Worm (Caenorhabditis elegans) whole organism, early embryonic: ENCODE data around the gene F38A6.5.

Experiments
- B0310.2 ChIP-seq: sonication (generic microtip); optimal IDR thresholded peaks from 2 replicates; lab custom pipeline; 2016; ENCODE audit warnings: mild to moderate bottlenecking, missing genetic modification characterization, missing compliant biosample characterization
- F13C5.2 ChIP-seq: sonication (generic microtip); optimal IDR thresholded peaks from 2 replicates; lab custom pipeline; 2017; ENCODE audit warnings: mild to moderate bottlenecking, missing genetic modification characterization, inconsistent platforms, missing compliant biosample characterization
- aly-1 ChIP-seq: sonication (generic microtip); optimal IDR thresholded peaks from 2 replicates; lab custom pipeline; 2016; ENCODE audit warnings: missing genetic modification characterization, missing compliant biosample characterization
- ama-1 ChIP-seq: fragments of 150-350 bp; optimal IDR thresholded peaks from 2 replicates; lab custom pipeline; 2014
- ceh-13 ChIP-seq: fragments of 200-800 bp; sonication (Bioruptor generic); optimal IDR thresholded peaks from 2 replicates; lab custom pipeline; 2018; ENCODE audit warnings: mild to moderate bottlenecking, missing genetic modification characterization, missing compliant biosample characterization
- ceh-36 ChIP-seq: sonication (generic microtip); optimal IDR thresholded peaks from 2 replicates; lab custom pipeline; 2016; ENCODE audit warnings: missing genetic modification characterization, inconsistent platforms, missing compliant biosample characterization
- ets-7 ChIP-seq: sonication (generic microtip); optimal IDR thresholded peaks from 2 replicates; lab custom pipeline; 2016; ENCODE audit warnings: missing genotype, missing genetic modification characterization, missing compliant biosample characterization
- flt-1 ChIP-seq: fragments of 200-800 bp; sonication (Bioruptor generic); IDR thresholded peaks from 2 replicates; pipeline ENCODE4 v1.3.6; 2022; ENCODE audit warnings: missing genetic modification characterization, missing compliant biosample characterization
- hmbx-1 ChIP-seq: sonication (generic microtip); optimal IDR thresholded peaks from 2 replicates; lab custom pipeline; 2016; ENCODE audit warnings: mild to moderate bottlenecking, missing genetic modification characterization, missing compliant biosample characterization
- hmg-4 ChIP-seq: fragments of 200-800 bp; sonication (Bioruptor generic); optimal IDR thresholded peaks from 2 replicates; lab custom pipeline; 2018; ENCODE audit warnings: mild to moderate bottlenecking, missing genetic modification characterization, missing compliant biosample characterization
- hnd-1 ChIP-seq: sonication (generic microtip); optimal IDR thresholded peaks from 2 replicates; lab custom pipeline; 2016; ENCODE audit warnings: missing genetic modification characterization, missing compliant biosample characterization
- pes-1 ChIP-seq: fragments of 200-800 bp; sonication (Bioruptor generic); IDR thresholded peaks from 2 replicates; pipeline ENCODE4 v1.3.6; 2022; ENCODE audit warnings: missing genetic modification reagents, missing genetic modification characterization, missing compliant biosample characterization
- scrt-1 ChIP-seq: fragments of 200-800 bp; sonication (Bioruptor generic); IDR thresholded peaks from 2 replicates; pipeline ENCODE4 v1.3.6; 2022; ENCODE audit warnings: missing genetic modification characterization, missing compliant biosample characterization
- sea-1 ChIP-seq: fragments of 200-800 bp; sonication (Bioruptor generic); conservative IDR thresholded peaks from 2 replicates; pipeline ENCODE4 v1.3.6; 2022; ENCODE audit warnings: missing genetic modification characterization, missing compliant biosample characterization
- tbx-11 ChIP-seq: fragments of 200-800 bp; sonication (Bioruptor generic); IDR thresholded peaks from 2 replicates; pipeline ENCODE4 v1.3.6; 2022; ENCODE audit warnings: missing genetic modification characterization, missing compliant biosample characterization
- tbx-37 ChIP-seq: fragments of 200-800 bp; sonication (Bioruptor generic); conservative IDR thresholded peaks from 2 replicates; pipeline ENCODE4 v1.3.6; 2022; ENCODE audit warnings: missing genetic modification reagents, missing genetic modification characterization, missing compliant biosample characterization
- tra-4 ChIP-seq: sonication (generic microtip); optimal IDR thresholded peaks from 2 replicates; lab custom pipeline; 2017; ENCODE audit warnings: missing genetic modification characterization, missing compliant biosample characterization

F38A6.5 gene

DNA sequence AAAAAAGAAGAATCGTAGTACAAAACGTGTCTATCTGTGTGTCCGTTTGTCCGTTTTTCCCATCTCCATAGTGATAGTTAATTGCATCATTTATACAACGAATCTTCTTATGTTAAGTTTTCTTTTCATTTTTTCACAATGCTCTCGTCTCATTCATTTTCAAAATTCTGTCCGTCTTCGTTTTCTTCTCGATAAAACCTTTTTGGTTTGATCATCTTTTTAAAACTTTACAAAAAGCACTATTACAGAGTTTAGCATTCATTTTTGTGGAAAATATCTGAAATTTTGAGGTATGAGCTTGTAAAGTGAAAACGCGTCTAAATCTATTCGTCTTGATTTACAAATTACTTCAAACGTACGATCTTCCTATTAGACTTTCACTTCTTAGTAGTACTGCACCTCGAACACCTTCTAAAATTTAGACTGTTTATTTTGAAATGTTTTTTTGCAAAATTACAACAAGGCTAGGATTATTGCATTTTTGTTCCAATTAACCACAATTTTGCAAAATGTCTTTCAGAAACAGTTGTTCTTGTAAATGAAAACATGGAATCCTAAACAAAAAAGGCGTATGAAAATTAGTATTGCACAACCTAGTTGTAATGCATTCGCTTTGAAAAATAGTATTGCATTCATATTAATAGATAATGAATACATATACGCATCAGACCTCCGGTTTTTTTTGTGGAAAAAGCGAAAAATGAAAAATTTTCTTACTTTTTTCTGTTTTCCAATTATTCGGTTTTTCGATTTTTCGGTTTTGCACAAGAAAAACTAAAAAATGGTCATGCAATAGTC lies 11.7 kb upstream of the F38A6.5 start:
- no peak for TF ChIP-seq ama-1
- TF ChIP-seq ets-7 (tag; lab: Kevin White, UChicago), result no peak
- no peak for TF ChIP-seq B0310.2 (tag; lab: Kevin White, UChicago)
- TF ChIP-seq flt-1 (GFP tag; lab: Robert Waterston, UW), result no peak
- no peak for TF ChIP-seq scrt-1 (GFP tag; lab: Robert Waterston, UW)
- no peak for TF ChIP-seq sea-1
- TF ChIP-seq aly-1 (tag; lab: Kevin White, UChicago), result no peak
- no peak for TF ChIP-seq hnd-1
- TF ChIP-seq tra-4 (tag; lab: Kevin White, UChicago), result no peak
- TF ChIP-seq tbx-11 (GFP tag; lab: Robert Waterston, UW), result no peak
- TF ChIP-seq hmg-4, result no peak

DNA sequence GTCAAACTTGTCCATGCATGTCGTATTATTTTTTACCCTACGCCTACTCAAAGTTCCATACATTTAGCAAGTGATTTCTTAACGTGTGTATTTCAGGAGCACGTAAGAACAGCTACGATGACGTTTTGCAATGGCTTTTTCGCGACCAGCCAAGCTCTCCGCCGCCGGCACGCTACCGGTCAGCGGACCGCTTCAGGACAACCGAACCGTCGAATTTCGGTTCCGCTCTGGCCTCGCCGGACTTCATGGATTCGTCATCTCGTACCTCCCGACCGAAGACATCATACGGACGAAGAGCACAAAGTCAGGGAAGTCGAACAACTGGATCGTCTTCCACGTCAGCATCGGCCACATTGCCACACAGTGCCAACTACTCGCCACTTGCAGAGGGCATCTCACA lies 10.1 kb upstream of the F38A6.5 start:
- TF ChIP-seq tbx-37 (GFP tag; lab: Robert Waterston, UW) (0 out of 2 replicates have a peak, but pooled peaks have one; percentile 5), ama-1 (no peak)

DNA sequence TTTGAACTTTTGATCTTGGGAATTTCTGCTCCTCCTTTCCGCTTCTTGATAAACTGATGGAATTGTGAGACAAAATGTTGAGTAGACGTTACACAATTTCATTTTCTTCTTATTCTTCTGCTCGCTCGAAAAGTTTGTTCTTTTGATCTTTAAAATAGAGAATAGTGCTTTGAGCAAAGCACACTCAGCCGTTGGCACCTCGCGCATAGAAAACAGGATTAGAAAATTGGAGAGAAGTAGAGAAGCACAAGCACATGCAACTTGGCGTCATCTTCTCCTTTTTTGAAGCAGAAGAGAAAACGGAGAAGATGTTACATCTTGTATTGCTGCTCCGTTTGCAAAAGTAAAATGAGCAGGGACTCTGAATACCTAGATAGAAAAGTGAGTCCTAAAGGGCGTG lies 8.6 kb upstream of the F38A6.5 start:
- TF ChIP-seq hmg-4 (no peak), ceh-13 (no peak), pes-1 (GFP tag; lab: Robert Waterston, UW) (no peak), tra-4 (tag; lab: Kevin White, UChicago) (no peak), ceh-36 (no peak), F13C5.2 (tag; lab: Kevin White, UChicago) (no peak), tbx-11 (GFP tag; lab: Robert Waterston, UW) (no peak), ama-1 (no peak), hnd-1 (no peak), flt-1 (GFP tag; lab: Robert Waterston, UW) (no peak), scrt-1 (GFP tag; lab: Robert Waterston, UW) (no peak), hmbx-1 (tag; lab: Kevin White, UChicago) (no peak), B0310.2 (tag; lab: Kevin White, UChicago) (no peak), sea-1 (no peak), tbx-37 (GFP tag; lab: Robert Waterston, UW) (no peak), ets-7 (tag; lab: Kevin White, UChicago) (no peak), aly-1 (tag; lab: Kevin White, UChicago) (no peak)

DNA sequence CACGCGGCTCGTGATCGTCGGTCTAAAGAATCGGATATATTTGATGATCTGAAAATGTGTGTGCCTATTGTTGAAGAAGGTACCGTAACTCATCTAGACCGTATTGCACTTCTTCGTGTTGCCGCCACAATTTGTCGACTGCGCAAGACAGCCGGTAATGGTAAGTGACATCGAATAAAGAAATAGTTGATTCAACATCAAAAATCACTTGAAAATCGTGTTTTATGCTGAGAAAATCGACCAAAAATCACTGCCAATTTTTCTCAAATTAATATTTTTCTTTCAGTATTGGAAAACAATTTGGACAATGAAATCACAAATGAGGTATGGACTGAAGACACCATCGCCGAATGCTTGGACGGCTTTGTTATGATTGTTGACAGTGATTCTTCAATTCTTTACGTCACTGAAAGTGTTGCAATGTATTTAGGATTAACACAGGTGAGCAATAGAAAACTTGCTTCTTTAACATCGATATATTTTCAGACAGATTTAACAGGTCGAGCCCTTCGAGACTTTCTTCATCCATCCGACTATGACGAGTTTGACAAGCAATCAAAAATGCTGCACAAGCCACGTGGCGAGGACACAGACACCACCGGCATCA lies 7.9 kb upstream of the F38A6.5 start:
- TF ChIP-seq flt-1 (GFP tag; lab: Robert Waterston, UW), result no peak
- no peak for TF ChIP-seq aly-1 (tag; lab: Kevin White, UChicago)
- no peak for TF ChIP-seq B0310.2 (tag; lab: Kevin White, UChicago)
- TF ChIP-seq scrt-1 (GFP tag; lab: Robert Waterston, UW), result no peak
- TF ChIP-seq sea-1, result no peak

DNA sequence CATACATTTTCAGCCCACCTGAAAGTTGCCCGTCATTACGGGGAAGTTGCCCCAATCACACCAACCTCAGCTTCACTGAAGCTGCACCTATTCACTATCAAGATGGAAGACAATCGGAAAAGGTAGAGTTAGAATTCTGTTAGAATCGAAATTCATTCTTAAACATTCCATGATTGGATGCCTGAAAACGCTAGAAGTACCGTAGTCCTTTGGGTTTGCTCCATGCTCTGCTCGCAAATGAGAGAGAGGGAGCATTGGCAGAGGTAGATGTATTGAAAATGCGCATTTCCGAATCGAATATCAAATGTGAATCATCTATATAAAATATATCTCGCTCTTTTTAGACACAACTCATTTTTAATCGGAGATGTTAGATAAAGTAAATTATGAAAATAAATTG lies 6.9 kb upstream of the F38A6.5 start, which contains the start of gene hif-1:
hif-1 (plus strand) TSS at position 8 of the 400 bp plus-strand sequence.
- TF ChIP-seq ceh-36 (no peak), tra-4 (tag; lab: Kevin White, UChicago) (no peak), tbx-11 (GFP tag; lab: Robert Waterston, UW) (no peak), tbx-37 (GFP tag; lab: Robert Waterston, UW) (no peak), pes-1 (GFP tag; lab: Robert Waterston, UW) (no peak), ets-7 (tag; lab: Kevin White, UChicago) (no peak), aly-1 (tag; lab: Kevin White, UChicago) (no peak), hnd-1 (no peak), F13C5.2 (tag; lab: Kevin White, UChicago) (no peak), flt-1 (GFP tag; lab: Robert Waterston, UW) (no peak), ama-1 (no peak), B0310.2 (tag; lab: Kevin White, UChicago) (no peak), scrt-1 (GFP tag; lab: Robert Waterston, UW) (no peak), hmg-4 (no peak), hmbx-1 (tag; lab: Kevin White, UChicago) (no peak), sea-1 (no peak), ceh-13 (no peak)

DNA sequence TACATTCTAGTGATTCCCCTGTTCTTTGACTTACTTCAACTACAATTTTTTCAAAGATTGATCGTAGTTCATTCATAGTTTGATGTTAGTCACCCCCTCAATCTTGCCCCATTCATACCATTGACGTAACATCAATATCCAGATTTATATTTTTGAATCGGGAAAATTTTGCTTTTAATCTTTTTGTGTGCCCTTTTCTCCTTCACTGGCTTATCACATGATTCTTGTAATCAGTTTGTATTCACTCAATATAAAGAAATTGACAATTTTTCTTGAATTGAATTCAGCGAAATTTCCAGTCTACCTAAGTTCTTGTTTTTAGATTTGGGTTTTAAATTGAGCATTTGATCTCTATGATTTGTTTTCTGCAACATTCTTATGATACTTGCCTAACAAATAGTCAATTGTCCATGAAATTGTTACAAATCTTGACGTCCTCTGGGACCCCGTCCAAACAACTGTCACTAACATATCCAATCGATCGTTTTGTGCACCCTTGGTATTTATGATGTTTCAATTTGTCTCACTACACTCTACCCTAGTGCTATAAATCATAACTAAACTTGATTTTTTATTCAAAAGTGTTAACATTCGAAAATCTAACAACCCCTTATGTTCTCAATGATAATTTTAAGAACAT lies 6.3 kb upstream of the F38A6.5 start:
- no peak for TF ChIP-seq B0310.2 (tag; lab: Kevin White, UChicago)
- TF ChIP-seq sea-1, result no peak

DNA sequence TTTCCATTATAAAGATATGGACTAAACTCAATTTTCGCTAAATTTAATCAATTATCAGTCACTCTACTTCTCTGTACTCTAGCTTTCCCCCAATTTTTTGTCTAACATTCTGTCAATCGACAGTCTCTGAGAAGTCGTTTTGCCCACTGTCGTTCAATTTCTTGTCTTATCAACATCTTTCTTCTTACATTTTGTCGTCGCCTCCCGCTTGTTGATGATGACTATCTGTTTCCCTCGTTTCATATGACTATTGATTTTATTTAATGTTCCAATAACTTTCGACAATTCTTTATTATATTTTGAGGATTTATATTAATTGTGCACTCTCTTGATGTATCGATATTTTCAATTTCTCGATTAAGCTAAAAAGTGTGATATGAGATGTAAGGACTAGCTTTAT lies 5.3 kb upstream of the F38A6.5 start:
- no peak for TF ChIP-seq hnd-1
- TF ChIP-seq sea-1, result no peak
- TF ChIP-seq hmg-4, result no peak
- TF ChIP-seq ama-1, result no peak
- TF ChIP-seq pes-1 (GFP tag; lab: Robert Waterston, UW), result no peak
- no peak for TF ChIP-seq aly-1 (tag; lab: Kevin White, UChicago)
- no peak for TF ChIP-seq hmbx-1 (tag; lab: Kevin White, UChicago)
- no peak for TF ChIP-seq ceh-13
- TF ChIP-seq tra-4 (tag; lab: Kevin White, UChicago), result no peak
- TF ChIP-seq flt-1 (GFP tag; lab: Robert Waterston, UW), result no peak
- no peak for TF ChIP-seq tbx-11 (GFP tag; lab: Robert Waterston, UW)
- TF ChIP-seq tbx-37 (GFP tag; lab: Robert Waterston, UW), result no peak
- no peak for TF ChIP-seq ets-7 (tag; lab: Kevin White, UChicago)
- TF ChIP-seq ceh-36, result no peak
- no peak for TF ChIP-seq scrt-1 (GFP tag; lab: Robert Waterston, UW)
- TF ChIP-seq F13C5.2 (tag; lab: Kevin White, UChicago), result no peak
- TF ChIP-seq B0310.2 (tag; lab: Kevin White, UChicago), result no peak
